Worm (Caenorhabditis elegans) whole organism, L3 larva: ENCODE data around the gene M04B2.2.
A peak's percentile ranks its signal among the peaks of the same experiment; 100 is the strongest.

Experiments
- R02D3.7 ChIP-seq: fragments of 150-350 bp; optimal IDR thresholded peaks from 2 replicates; lab custom pipeline; 2014; ENCODE audit warnings: missing biosample characterization, missing genetic modification characterization
- ZK546.5 ChIP-seq: sonication (generic microtip); optimal IDR thresholded peaks from 2 replicates; lab custom pipeline; 2017; ENCODE audit warnings: missing biosample characterization, missing genetic modification characterization
- aly-2 ChIP-seq: fragments of 150-350 bp; optimal IDR thresholded peaks from 2 replicates; lab custom pipeline; 2014; ENCODE audit warnings: missing biosample characterization, missing genetic modification characterization
- ama-1 ChIP-seq: fragments of 150-350 bp; optimal IDR thresholded peaks from 2 replicates; lab custom pipeline; 2018
- ceh-16 ChIP-seq: sonication (generic microtip); optimal IDR thresholded peaks from 2 replicates; lab custom pipeline; 2017; ENCODE audit warnings: missing biosample characterization, missing genetic modification characterization
- ceh-28 ChIP-seq: fragments of 150-350 bp; optimal IDR thresholded peaks from 2 replicates; lab custom pipeline; 2014; ENCODE audit warnings: missing biosample characterization, missing genetic modification reagents, missing genetic modification characterization
- ceh-82 ChIP-seq: fragments of 150-350 bp; optimal IDR thresholded peaks from 2 replicates; lab custom pipeline; 2014; ENCODE audit warnings: missing biosample characterization, missing genetic modification characterization
- ceh-9 ChIP-seq: sonication (generic microtip); optimal IDR thresholded peaks from 2 replicates; lab custom pipeline; 2018; ENCODE audit warnings: missing biosample characterization, missing genetic modification characterization
- daf-12 ChIP-seq: fragments of 150-350 bp; optimal IDR thresholded peaks from 2 replicates; lab custom pipeline; 2014; ENCODE audit warnings: missing biosample characterization, missing genetic modification reagents, missing genetic modification characterization
- egl-27 ChIP-seq: sonication (generic microtip); optimal IDR thresholded peaks from 4 replicates; lab custom pipeline; 2017; ENCODE audit warnings: missing biosample characterization, missing genetic modification reagents, missing genetic modification characterization
- egl-5 ChIP-seq: fragments of 150-350 bp; optimal IDR thresholded peaks from 2 replicates; lab custom pipeline; 2017; ENCODE audit warnings: missing biosample characterization, missing genetic modification reagents, missing genetic modification characterization, inconsistent platforms
- elt-2 ChIP-seq: sonication (generic microtip); optimal IDR thresholded peaks from 2 replicates; lab custom pipeline; 2016; ENCODE audit warnings: missing genetic modification reagents, mild to moderate bottlenecking, missing genetic modification characterization, missing compliant biosample characterization
- elt-3 ChIP-seq, 3 experiments: fragments of 150-350 bp in 1 of 3; sonication (generic microtip) in 2 of 3; optimal IDR thresholded peaks; 2 replicates in 2 of 3; 4 replicates in 1 of 3; lab custom pipeline; 2014 to 2017; ENCODE audit warnings: missing biosample characterization in 3 of 3, missing genetic modification characterization in 3 of 3
- eor-1 ChIP-seq, 2 experiments: fragments of 150-350 bp; optimal IDR thresholded peaks; 2 replicates each; lab custom pipeline; 2014 to 2018; ENCODE audit warnings: missing biosample characterization in 2 of 2, missing genetic modification characterization in 2 of 2
- fkh-10 ChIP-seq: sonication (generic microtip); optimal IDR thresholded peaks from 2 replicates; lab custom pipeline; 2017; ENCODE audit warnings: missing biosample characterization, missing genetic modification reagents, missing genetic modification characterization
- hmg-11 ChIP-seq: sonication (generic microtip); optimal IDR thresholded peaks from 2 replicates; lab custom pipeline; 2016; ENCODE audit warnings: missing genetic modification characterization, missing compliant biosample characterization
- jun-1 ChIP-seq: fragments of 150-350 bp; optimal IDR thresholded peaks from 2 replicates; lab custom pipeline; 2014; ENCODE audit warnings: missing biosample characterization, missing genetic modification reagents, missing genetic modification characterization
- lin-15B ChIP-seq: fragments of 150-350 bp; optimal IDR thresholded peaks from 2 replicates; lab custom pipeline; 2014; ENCODE audit warnings: missing biosample characterization, missing genetic modification characterization
- lin-39 ChIP-seq: fragments of 150-350 bp; optimal IDR thresholded peaks from 2 replicates; lab custom pipeline; 2018; ENCODE audit warnings: missing biosample characterization, missing genetic modification reagents, missing genetic modification characterization
- lsy-12 ChIP-seq: sonication (generic microtip); optimal IDR thresholded peaks from 2 replicates; lab custom pipeline; 2016; ENCODE audit warnings: mild to moderate bottlenecking, missing genetic modification characterization, missing compliant biosample characterization
- mdl-1 ChIP-seq: fragments of 150-350 bp; optimal IDR thresholded peaks from 2 replicates; lab custom pipeline; 2014; ENCODE audit warnings: missing biosample characterization, missing genetic modification characterization
- nfya-1 ChIP-seq: sonication (generic microtip); optimal IDR thresholded peaks from 2 replicates; lab custom pipeline; 2017; ENCODE audit warnings: missing genetic modification characterization, mild to moderate bottlenecking, missing compliant biosample characterization, antibody characterized with exemption, moderate library complexity; ENCODE audit not compliant: insufficient read depth
- nhr-11 ChIP-seq: fragments of 150-350 bp; optimal IDR thresholded peaks from 2 replicates; lab custom pipeline; 2014; ENCODE audit warnings: missing biosample characterization, missing genetic modification characterization
- nhr-12 ChIP-seq: fragments of 150-350 bp; optimal IDR thresholded peaks from 2 replicates; lab custom pipeline; 2014; ENCODE audit warnings: missing biosample characterization, missing genetic modification characterization
- nhr-23 ChIP-seq: fragments of 150-350 bp; optimal IDR thresholded peaks from 2 replicates; lab custom pipeline; 2014; ENCODE audit warnings: missing biosample characterization, missing genetic modification reagents, missing genetic modification characterization
- nhr-237 ChIP-seq: fragments of 150-350 bp; optimal IDR thresholded peaks from 2 replicates; lab custom pipeline; 2014; ENCODE audit warnings: missing biosample characterization, missing genetic modification characterization
- nhr-25 ChIP-seq: sonication (generic microtip); optimal IDR thresholded peaks from 2 replicates; lab custom pipeline; 2017; ENCODE audit warnings: missing biosample characterization, missing genetic modification characterization
- nhr-28 ChIP-seq: fragments of 150-350 bp; optimal IDR thresholded peaks from 2 replicates; lab custom pipeline; 2014; ENCODE audit warnings: missing biosample characterization, missing genetic modification characterization
- nhr-43 ChIP-seq: sonication (generic microtip); optimal IDR thresholded peaks from 2 replicates; lab custom pipeline; 2016; ENCODE audit warnings: mild to moderate bottlenecking, missing genetic modification characterization, missing compliant biosample characterization; ENCODE audit not compliant: poor library complexity, severe bottlenecking
- nhr-77 ChIP-seq: fragments of 150-350 bp; optimal IDR thresholded peaks from 2 replicates; lab custom pipeline; 2014; ENCODE audit warnings: missing biosample characterization, missing genetic modification characterization
- pha-4 ChIP-seq: fragments of 150-350 bp; optimal IDR thresholded peaks from 2 replicates; lab custom pipeline; 2014; ENCODE audit warnings: missing biosample characterization, missing genetic modification reagents, missing genetic modification characterization
- pqm-1 ChIP-seq: fragments of 150-350 bp; optimal IDR thresholded peaks from 2 replicates; lab custom pipeline; 2017; ENCODE audit warnings: missing biosample characterization, missing genetic modification characterization, inconsistent platforms
- sea-2 ChIP-seq: fragments of 150-350 bp; sonication (generic microtip); optimal IDR thresholded peaks from 4 replicates; lab custom pipeline; 2014; ENCODE audit warnings: missing biosample characterization, missing genetic modification reagents, missing genetic modification characterization
- snpc-4 ChIP-seq: fragments of 150-350 bp; optimal IDR thresholded peaks from 2 replicates; lab custom pipeline; 2014; ENCODE audit warnings: missing biosample characterization, missing genetic modification characterization
- tbx-2 ChIP-seq: sonication (generic microtip); optimal IDR thresholded peaks from 2 replicates; lab custom pipeline; 2016; ENCODE audit warnings: mild to moderate bottlenecking, missing genetic modification characterization, missing compliant biosample characterization
- unc-62 ChIP-seq: fragments of 150-350 bp; sonication (generic microtip); optimal IDR thresholded peaks from 4 replicates; lab custom pipeline; 2014; ENCODE audit warnings: missing biosample characterization, missing genetic modification reagents, missing genetic modification characterization
- zag-1 ChIP-seq: fragments of 150-350 bp; optimal IDR thresholded peaks from 2 replicates; lab custom pipeline; 2014; ENCODE audit warnings: missing biosample characterization, missing genetic modification characterization
- ztf-4 ChIP-seq: fragments of 150-350 bp; optimal IDR thresholded peaks from 2 replicates; lab custom pipeline; 2014; ENCODE audit warnings: missing biosample characterization, missing genetic modification characterization

The M04B2.2 gene

DNA sequence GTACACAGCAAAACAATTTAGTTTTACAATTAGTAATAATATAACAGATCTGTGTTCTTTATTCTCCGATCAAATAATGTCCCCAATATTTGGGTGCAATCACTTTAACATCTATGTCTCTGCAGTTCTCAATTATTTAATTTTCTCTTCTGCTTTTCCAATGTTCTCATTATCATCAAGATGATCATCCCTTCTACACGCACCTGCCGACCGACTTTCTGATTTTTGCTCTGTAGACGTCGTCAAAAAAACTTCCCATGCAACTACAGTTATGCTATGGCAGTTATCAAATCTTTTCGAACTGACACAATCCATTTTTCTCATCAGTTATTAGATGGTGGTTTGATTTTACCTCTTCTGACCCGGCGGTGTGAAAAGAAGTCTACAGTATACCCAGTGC is 24.2 kb upstream of the M04B2.2 start:
- no peak for TF ChIP-seq nhr-28
- TF ChIP-seq nhr-25 = no peak
- no peak for TF ChIP-seq aly-2
- no peak for TF ChIP-seq R02D3.7 (tag; lab: Kevin White, UChicago)
- TF ChIP-seq ceh-28 = peak; percentile 13
- no peak for TF ChIP-seq zag-1 (tag; lab: Kevin White, UChicago)
- no peak for TF ChIP-seq ztf-4 (tag; lab: Kevin White, UChicago)
- no peak for TF ChIP-seq ceh-16 (tag; lab: Kevin White, UChicago)
- no peak for TF ChIP-seq elt-3 (tag; optimal IDR thresholded peaks at IDR 0.05; lab: Kevin White, UChicago)
- TF ChIP-seq ceh-9 (tag; lab: Kevin White, UChicago) = no peak
- no peak for TF ChIP-seq eor-1 (tag; optimal IDR thresholded peaks at IDR 0.05; lab: Kevin White, UChicago)
- no peak for TF ChIP-seq lin-39 (tag; lab: Kevin White, UChicago)
- TF ChIP-seq sea-2 (GFP tag; lab: Kevin White, UChicago) = no peak
- TF ChIP-seq nhr-23 (tag; lab: Kevin White, UChicago) = peak; percentile 53
- TF ChIP-seq nfya-1 = no peak

DNA sequence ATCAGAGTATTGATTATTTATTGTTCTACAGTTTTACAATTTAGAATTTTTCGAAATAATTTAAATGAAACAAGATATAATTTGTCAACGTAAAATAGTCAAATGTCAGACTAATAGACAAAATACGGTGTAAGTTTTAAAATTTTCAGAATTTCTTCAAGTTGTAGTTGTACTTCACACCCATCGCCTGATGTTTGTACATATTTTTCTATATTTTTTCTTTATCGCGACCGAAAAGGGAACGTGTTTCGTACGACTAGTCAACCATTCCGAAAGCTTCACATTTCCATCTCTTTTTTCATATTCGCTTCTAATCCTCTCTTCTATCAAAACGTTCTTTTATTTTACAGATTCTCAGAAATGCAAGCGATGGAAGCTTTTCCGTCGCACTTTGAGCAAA is 23.4 kb upstream of the M04B2.2 start, which contains the start of gene twk-25:
TSS of gene twk-25 (plus strand) at position 301 of the 400 bp plus-strand sequence.
- TF ChIP-seq egl-27 (tag; lab: Kevin White, UChicago) (no peak), sea-2 (GFP tag; lab: Kevin White, UChicago) (no peak), daf-12 (tag; lab: Kevin White, UChicago) (no peak), nhr-25 (no peak), ama-1 (lab: Kevin White, UChicago) (no peak)

DNA sequence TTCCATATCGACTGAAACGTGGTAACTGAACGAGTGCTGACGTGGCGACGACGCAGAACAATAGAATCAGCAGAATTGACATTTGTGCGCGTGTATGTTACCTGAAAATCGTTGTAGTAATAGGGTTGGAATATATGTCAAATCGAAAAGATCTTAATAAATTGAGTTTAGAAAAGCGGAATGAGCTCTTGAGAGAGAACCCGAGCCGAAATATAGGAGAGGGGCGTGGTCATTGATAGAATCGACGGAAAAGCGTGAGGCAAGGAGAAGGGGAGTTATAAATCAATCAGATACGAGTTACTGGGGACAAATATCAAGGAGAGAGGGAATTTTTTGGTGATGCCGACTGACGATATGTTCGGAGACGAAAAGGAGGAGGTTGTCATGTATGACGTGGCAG is 17.2 kb upstream of the M04B2.2 start, which contains the start of gene M04B2.6:
TSS of gene M04B2.6 (minus strand) at position 101 of the 400 bp plus-strand sequence.
- TF ChIP-seq R02D3.7 (tag; lab: Kevin White, UChicago) = no peak
- no peak for TF ChIP-seq nhr-23 (tag; lab: Kevin White, UChicago)
- TF ChIP-seq ceh-9 (tag; lab: Kevin White, UChicago) = no peak
- no peak for TF ChIP-seq sea-2 (GFP tag; lab: Kevin White, UChicago)
- TF ChIP-seq lin-15B (tag; lab: Kevin White, UChicago) = no peak
- TF ChIP-seq fkh-10 (GFP tag; lab: Kevin White, UChicago) = no peak
- no peak for TF ChIP-seq mdl-1 (tag; lab: Kevin White, UChicago)
- TF ChIP-seq ZK546.5 (tag; lab: Kevin White, UChicago) = no peak
- no peak for TF ChIP-seq hmg-11 (tag; lab: Kevin White, UChicago)
- TF ChIP-seq elt-3 (tag; optimal IDR thresholded peaks at IDR 0.05; lab: Kevin White, UChicago) = no peak

DNA sequence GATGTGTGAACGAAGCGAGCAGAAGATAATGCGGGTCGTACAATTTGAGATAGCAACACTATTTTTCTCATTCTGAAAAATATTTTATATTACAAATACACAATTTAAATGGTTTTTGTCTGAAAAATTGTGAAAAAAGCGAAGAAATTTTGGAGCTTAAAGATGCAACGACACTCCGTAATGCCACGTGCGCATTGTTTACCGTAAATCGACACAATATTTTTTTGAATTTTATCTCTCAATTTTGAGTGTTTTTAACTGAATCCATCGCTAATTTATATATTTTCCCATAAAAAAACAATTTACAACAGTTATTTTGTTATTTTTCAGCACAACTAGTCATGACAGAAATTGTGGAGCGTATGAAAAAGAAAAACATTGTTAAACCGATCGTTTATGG is 6.9 kb upstream of the M04B2.2 start, which contains the start of the genes M04B2.4 and gfl-1:
TSS of gene M04B2.4 (minus strand) at position 72 of the 400 bp plus-strand sequence.
TSS of gene gfl-1 (plus strand) at position 331 of the 400 bp plus-strand sequence.
- TF ChIP-seq pqm-1 (peak; percentile 10), nfya-1 (peak; percentile 44), pha-4 (peak; percentile 64), elt-2 (tag; lab: Kevin White, UChicago) (peak; percentile 1), ZK546.5 (tag; lab: Kevin White, UChicago) (no peak), tbx-2 (tag; lab: Kevin White, UChicago) (no peak), R02D3.7 (tag; lab: Kevin White, UChicago) (peak; percentile 93), jun-1 (tag; lab: Kevin White, UChicago) (no peak), lin-15B (tag; lab: Kevin White, UChicago) (peak; percentile 23)

ce11 chrIV:11522225-11522952 is 5.5 kb upstream of the M04B2.2 start:
- TF ChIP-seq nhr-237 (tag; lab: Kevin White, UChicago) (no peak), nhr-12 (tag; lab: Kevin White, UChicago) (no peak), tbx-2 (tag; lab: Kevin White, UChicago) (no peak), sea-2 (GFP tag; lab: Kevin White, UChicago) (peak; percentile 25), nhr-11 (tag; lab: Kevin White, UChicago) (no peak), ceh-16 (tag; lab: Kevin White, UChicago) (no peak), daf-12 (tag; lab: Kevin White, UChicago) (no peak), R02D3.7 (tag; lab: Kevin White, UChicago) (peak; percentile 71), zag-1 (tag; lab: Kevin White, UChicago) (no peak), ceh-28 (peak; percentile 91), jun-1 (tag; lab: Kevin White, UChicago) (peak; percentile 46), elt-2 (tag; lab: Kevin White, UChicago) (peak; percentile 57), nhr-77 (no peak), nhr-25 (peak; percentile 56), lin-15B (tag; lab: Kevin White, UChicago) (peak; percentile 59), unc-62 (GFP tag; lab: Kevin White, UChicago) (peak; percentile 32), egl-5 (no peak), pqm-1 (peak; percentile 59), snpc-4 (peak; percentile 36), ama-1 (lab: Kevin White, UChicago) (no peak), ceh-9 (tag; lab: Kevin White, UChicago) (no peak), nhr-43 (tag; lab: Kevin White, UChicago) (peak; percentile 52), fkh-10 (GFP tag; lab: Kevin White, UChicago) (no peak), nhr-28 (no peak), hmg-11 (tag; lab: Kevin White, UChicago) (peak; percentile 71), pha-4 (peak; percentile 81), nhr-23 (tag; lab: Kevin White, UChicago) (peak; percentile 77), lsy-12 (tag; lab: Kevin White, UChicago) (peak; percentile 58), nfya-1 (peak; percentile 73), ceh-82 (tag; lab: Kevin White, UChicago) (no peak), eor-1 (tag; optimal IDR thresholded peaks at IDR 0.05; lab: Kevin White, UChicago) (no peak)
